Worm (Caenorhabditis elegans) whole organism, L3 larva: Measurements from ENCODE around the gene ugt-53.

Source experiments
- aly-2 ChIP-seq: fragments of 150-350 bp; optimal IDR thresholded peaks from 2 replicates; lab custom pipeline; 2014; ENCODE audit warnings: missing biosample characterization, missing genetic modification characterization
- ama-1 ChIP-seq: fragments of 150-350 bp; optimal IDR thresholded peaks from 2 replicates; lab custom pipeline; 2018
- fkh-10 ChIP-seq: sonication (generic microtip); optimal IDR thresholded peaks from 2 replicates; lab custom pipeline; 2017; ENCODE audit warnings: missing biosample characterization, missing genetic modification reagents, missing genetic modification characterization
- nhr-11 ChIP-seq: fragments of 150-350 bp; optimal IDR thresholded peaks from 2 replicates; lab custom pipeline; 2014; ENCODE audit warnings: missing biosample characterization, missing genetic modification characterization
- nhr-25 ChIP-seq: sonication (generic microtip); optimal IDR thresholded peaks from 2 replicates; lab custom pipeline; 2017; ENCODE audit warnings: missing biosample characterization, missing genetic modification characterization
- pha-4 ChIP-seq: fragments of 150-350 bp; optimal IDR thresholded peaks from 2 replicates; lab custom pipeline; 2014; ENCODE audit warnings: missing biosample characterization, missing genetic modification reagents, missing genetic modification characterization
- sea-2 ChIP-seq: fragments of 150-350 bp; sonication (generic microtip); optimal IDR thresholded peaks from 4 replicates; lab custom pipeline; 2014; ENCODE audit warnings: missing biosample characterization, missing genetic modification reagents, missing genetic modification characterization
- skn-1 ChIP-seq: fragments of 150-350 bp; optimal IDR thresholded peaks from 2 replicates; lab custom pipeline; 2014; ENCODE audit warnings: missing biosample characterization, missing genetic modification characterization
- unc-39 ChIP-seq: sonication (generic microtip); optimal IDR thresholded peaks from 4 replicates; lab custom pipeline; 2017; ENCODE audit warnings: missing biosample characterization, missing genetic modification characterization
- unc-62 ChIP-seq: fragments of 150-350 bp; sonication (generic microtip); optimal IDR thresholded peaks from 4 replicates; lab custom pipeline; 2014; ENCODE audit warnings: missing biosample characterization, missing genetic modification reagents, missing genetic modification characterization

ce11 chrV:2813856-2814255 lies 35.3 kb upstream of the ugt-53 start, which contains the start of gene F54E2.9:
- TF ChIP-seq nhr-25 (tag; lab: Kevin White, UChicago) = no peak
- TF ChIP-seq nhr-11 = no peak
- no peak for TF ChIP-seq ama-1 (lab: Kevin White, UChicago)
- TF ChIP-seq skn-1 (tag; lab: Kevin White, UChicago) = no peak
- TF ChIP-seq unc-39 (tag; lab: Kevin White, UChicago) = no peak
- TF ChIP-seq aly-2 (tag; lab: Kevin White, UChicago) = no peak
- TF ChIP-seq pha-4 (tag; lab: Kevin White, UChicago) = no peak
- TF ChIP-seq fkh-10 (GFP tag; lab: Kevin White, UChicago) = no peak
- no peak for TF ChIP-seq sea-2
- TF ChIP-seq unc-62 (GFP tag; lab: Kevin White, UChicago) = no peak
